Worm (Caenorhabditis elegans) whole organism, L3 larva: ENCODE data around the gene C25D7.5.
A peak's percentile ranks its signal among the peaks of the same experiment; 100 is the strongest.

Experiments used
- ZK546.5 ChIP-seq: sonication (generic microtip); optimal IDR thresholded peaks from 2 replicates; lab custom pipeline; 2017; ENCODE audit warnings: missing biosample characterization, missing genetic modification characterization
- aly-2 ChIP-seq: fragments of 150-350 bp; optimal IDR thresholded peaks from 2 replicates; lab custom pipeline; 2014; ENCODE audit warnings: missing biosample characterization, missing genetic modification characterization
- ama-1 ChIP-seq: fragments of 150-350 bp; optimal IDR thresholded peaks from 2 replicates; lab custom pipeline; 2018
- ceh-16 ChIP-seq: sonication (generic microtip); optimal IDR thresholded peaks from 2 replicates; lab custom pipeline; 2017; ENCODE audit warnings: missing biosample characterization, missing genetic modification characterization
- ceh-9 ChIP-seq: sonication (generic microtip); optimal IDR thresholded peaks from 2 replicates; lab custom pipeline; 2018; ENCODE audit warnings: missing biosample characterization, missing genetic modification characterization
- daf-12 ChIP-seq: fragments of 150-350 bp; optimal IDR thresholded peaks from 2 replicates; lab custom pipeline; 2014; ENCODE audit warnings: missing biosample characterization, missing genetic modification reagents, missing genetic modification characterization
- egl-5 ChIP-seq: fragments of 150-350 bp; optimal IDR thresholded peaks from 2 replicates; lab custom pipeline; 2017; ENCODE audit warnings: missing biosample characterization, missing genetic modification reagents, missing genetic modification characterization, inconsistent platforms
- elt-2 ChIP-seq: sonication (generic microtip); optimal IDR thresholded peaks from 2 replicates; lab custom pipeline; 2016; ENCODE audit warnings: missing genetic modification reagents, mild to moderate bottlenecking, missing genetic modification characterization, missing compliant biosample characterization
- eor-1 ChIP-seq, 2 experiments: fragments of 150-350 bp; optimal IDR thresholded peaks; 2 replicates each; lab custom pipeline; 2014 to 2018; ENCODE audit warnings: missing biosample characterization in 2 of 2, missing genetic modification characterization in 2 of 2
- fkh-2 ChIP-seq: fragments of 150-350 bp; optimal IDR thresholded peaks from 2 replicates; lab custom pipeline; 2014; ENCODE audit warnings: missing biosample characterization, missing genetic modification reagents, missing genetic modification characterization
- lin-15B ChIP-seq: fragments of 150-350 bp; optimal IDR thresholded peaks from 2 replicates; lab custom pipeline; 2014; ENCODE audit warnings: missing biosample characterization, missing genetic modification characterization
- lin-39 ChIP-seq: fragments of 150-350 bp; optimal IDR thresholded peaks from 2 replicates; lab custom pipeline; 2018; ENCODE audit warnings: missing biosample characterization, missing genetic modification reagents, missing genetic modification characterization
- lsy-12 ChIP-seq: sonication (generic microtip); optimal IDR thresholded peaks from 2 replicates; lab custom pipeline; 2016; ENCODE audit warnings: mild to moderate bottlenecking, missing genetic modification characterization, missing compliant biosample characterization
- mml-1 ChIP-seq: fragments of 150-350 bp; sonication (generic microtip); optimal IDR thresholded peaks from 3 replicates; lab custom pipeline; 2014; ENCODE audit warnings: missing biosample characterization, missing genetic modification characterization
- nfya-1 ChIP-seq: sonication (generic microtip); optimal IDR thresholded peaks from 2 replicates; lab custom pipeline; 2017; ENCODE audit warnings: missing genetic modification characterization, mild to moderate bottlenecking, missing compliant biosample characterization, antibody characterized with exemption, moderate library complexity; ENCODE audit not compliant: insufficient read depth
- nhr-23 ChIP-seq: fragments of 150-350 bp; optimal IDR thresholded peaks from 2 replicates; lab custom pipeline; 2014; ENCODE audit warnings: missing biosample characterization, missing genetic modification reagents, missing genetic modification characterization
- nhr-25 ChIP-seq: sonication (generic microtip); optimal IDR thresholded peaks from 2 replicates; lab custom pipeline; 2017; ENCODE audit warnings: missing biosample characterization, missing genetic modification characterization
- nhr-43 ChIP-seq: sonication (generic microtip); optimal IDR thresholded peaks from 2 replicates; lab custom pipeline; 2016; ENCODE audit warnings: mild to moderate bottlenecking, missing genetic modification characterization, missing compliant biosample characterization; ENCODE audit not compliant: poor library complexity, severe bottlenecking
- pha-4 ChIP-seq: fragments of 150-350 bp; optimal IDR thresholded peaks from 2 replicates; lab custom pipeline; 2014; ENCODE audit warnings: missing biosample characterization, missing genetic modification reagents, missing genetic modification characterization
- sea-2 ChIP-seq: fragments of 150-350 bp; sonication (generic microtip); optimal IDR thresholded peaks from 4 replicates; lab custom pipeline; 2014; ENCODE audit warnings: missing biosample characterization, missing genetic modification reagents, missing genetic modification characterization
- skn-1 ChIP-seq: fragments of 150-350 bp; optimal IDR thresholded peaks from 2 replicates; lab custom pipeline; 2014; ENCODE audit warnings: missing biosample characterization, missing genetic modification characterization
- snpc-4 ChIP-seq: fragments of 150-350 bp; optimal IDR thresholded peaks from 2 replicates; lab custom pipeline; 2014; ENCODE audit warnings: missing biosample characterization, missing genetic modification characterization
- tbx-2 ChIP-seq: sonication (generic microtip); optimal IDR thresholded peaks from 2 replicates; lab custom pipeline; 2016; ENCODE audit warnings: mild to moderate bottlenecking, missing genetic modification characterization, missing compliant biosample characterization
- unc-39 ChIP-seq: sonication (generic microtip); optimal IDR thresholded peaks from 4 replicates; lab custom pipeline; 2017; ENCODE audit warnings: missing biosample characterization, missing genetic modification characterization
- unc-62 ChIP-seq: fragments of 150-350 bp; sonication (generic microtip); optimal IDR thresholded peaks from 4 replicates; lab custom pipeline; 2014; ENCODE audit warnings: missing biosample characterization, missing genetic modification reagents, missing genetic modification characterization
- zag-1 ChIP-seq: fragments of 150-350 bp; optimal IDR thresholded peaks from 2 replicates; lab custom pipeline; 2014; ENCODE audit warnings: missing biosample characterization, missing genetic modification characterization
- ztf-11 ChIP-seq: fragments of 150-350 bp; optimal IDR thresholded peaks from 2 replicates; lab custom pipeline; 2014; ENCODE audit warnings: missing biosample characterization, missing genetic modification characterization

Gene C25D7.5

ce11 chrV:15087207-15087706 lies 34.8 kb downstream of the C25D7.5 start, which contains the start of the genes C01G10.15 and C01G10.6:
C01G10.15 (minus strand) TSS chrV:15087307.
C01G10.6 (plus strand) TSS chrV:15087656.
- TF ChIP-seq ama-1 (lab: Kevin White, UChicago): no peak
- TF ChIP-seq pha-4 (tag; lab: Kevin White, UChicago): peak; percentile 27
- TF ChIP-seq nhr-23: no peak
- no peak for TF ChIP-seq elt-2 (tag; lab: Kevin White, UChicago)

ce11 chrV:15088613-15089012 lies 36.2 kb downstream of the C25D7.5 start, which contains the start of gene C01G10.18:
C01G10.18 (minus strand) TSS chrV:15088713.
- TF ChIP-seq ceh-16 (tag; lab: Kevin White, UChicago) (no peak), eor-1 (tag; optimal IDR thresholded peaks at IDR 0.05; lab: Kevin White, UChicago) (no peak), egl-5 (tag; lab: Kevin White, UChicago) (no peak), ztf-11 (no peak), lsy-12 (tag; lab: Kevin White, UChicago) (no peak), snpc-4 (no peak), elt-2 (tag; lab: Kevin White, UChicago) (no peak)

ce11 chrV:15089438-15089837 lies 37.0 kb downstream of the C25D7.5 start, which contains the start of the genes C01G10.5 and C01G10.4:
C01G10.5 (minus strand) TSS chrV:15089538.
C01G10.4 (plus strand) TSS chrV:15089740.
- TF ChIP-seq tbx-2 (tag; lab: Kevin White, UChicago): no peak
- TF ChIP-seq, all 47 proteins: peak for 0

- no peak for TF ChIP-seq fkh-2 (tag; lab: Kevin White, UChicago)
- no peak for TF ChIP-seq unc-62 (GFP tag; lab: Kevin White, UChicago)
Measured at ce11 chrV:15090457-15090856, 38.0 kb downstream of the C25D7.5 start, which contains the start of gene C01G10.17. C01G10.17 (plus strand) TSS chrV:15090757.

- TF ChIP-seq tbx-2 (tag; lab: Kevin White, UChicago) (no peak), pha-4 (tag; lab: Kevin White, UChicago) (peak; percentile 77)
Measured at ce11 chrV:15092666-15093065, 40.2 kb downstream of the C25D7.5 start, which contains the start of gene txt-12. txt-12 (plus strand) TSS chrV:15092966.

- no peak for TF ChIP-seq nhr-25 (tag; lab: Kevin White, UChicago)
- no peak for TF ChIP-seq nfya-1
- no peak for TF ChIP-seq skn-1 (tag; lab: Kevin White, UChicago)
- no peak for TF ChIP-seq ZK546.5 (tag; lab: Kevin White, UChicago)
- TF ChIP-seq mml-1 (tag; lab: Kevin White, UChicago): no peak
- TF ChIP-seq lin-15B: no peak
- no peak for TF ChIP-seq unc-39 (tag; lab: Kevin White, UChicago)
- no peak for TF ChIP-seq ceh-16 (tag; lab: Kevin White, UChicago)
Measured at ce11 chrV:15094749-15095148, 42.3 kb downstream of the C25D7.5 start, which contains the start of gene srx-78. srx-78 (plus strand) TSS chrV:15095049.

ce11 chrV:15099447-15099846 lies 47.0 kb downstream of the C25D7.5 start, which contains the start of gene C01G10.1:
C01G10.1 (plus strand) TSS chrV:15099747.
- TF ChIP-seq sea-2 (GFP tag; lab: Kevin White, UChicago) (no peak), daf-12 (tag; lab: Kevin White, UChicago) (no peak), lin-39 (no peak), aly-2 (tag; lab: Kevin White, UChicago) (no peak), elt-2 (tag; lab: Kevin White, UChicago) (no peak), lsy-12 (tag; lab: Kevin White, UChicago) (no peak), zag-1 (no peak), ceh-9 (tag; lab: Kevin White, UChicago) (no peak), nhr-43 (tag; lab: Kevin White, UChicago) (no peak)
